Fruit fly (Drosophila melanogaster) whole organism, embryonic: Measurements from ENCODE around the gene CG7646.

Experiments used
- Aef1 ChIP-seq: fragments of 200-800 bp; sonication (Bioruptor generic); IDR thresholded peaks from 3 replicates; pipeline ENCODE4 v1.3.6; 2022; ENCODE audit warnings: missing biosample characterization, missing genetic modification characterization
- Asciz ChIP-seq: fragments of 200-800 bp; sonication (Bioruptor generic); optimal IDR thresholded peaks from 2 replicates; lab custom pipeline; 2017; ENCODE audit warnings: missing biosample characterization, mild to moderate bottlenecking, missing genetic modification characterization, missing genetic modification reagents
- Atf3 ChIP-seq: fragments of 200-800 bp; sonication (Bioruptor generic); optimal IDR thresholded peaks from 3 replicates; lab custom pipeline; 2016; ENCODE audit warnings: missing biosample characterization, missing genetic modification characterization
- CG10209 ChIP-seq: fragments of 200-800 bp; sonication (Bioruptor generic); optimal IDR thresholded peaks from 3 replicates; lab custom pipeline; 2017; ENCODE audit warnings: missing biosample characterization, mild to moderate bottlenecking, missing genetic modification characterization, missing genetic modification reagents
- CG12299 ChIP-seq: fragments of 200-800 bp; sonication (Bioruptor generic); optimal IDR thresholded peaks from 2 replicates; lab custom pipeline; 2018; ENCODE audit warnings: missing biosample characterization, mild to moderate bottlenecking, missing genetic modification characterization
- CG13775 ChIP-seq: fragments of 200-800 bp; sonication (Bioruptor generic); optimal IDR thresholded peaks from 3 replicates; lab custom pipeline; 2017; ENCODE audit warnings: missing biosample characterization, mild to moderate bottlenecking, missing genetic modification characterization
- CG31441 ChIP-seq: fragments of 200-800 bp; sonication (Bioruptor generic); IDR thresholded peaks from 2 replicates; pipeline ENCODE4 v1.3.6; 2022; ENCODE audit warnings: missing biosample characterization, missing genetic modification characterization
- CG32532 ChIP-seq: fragments of 200-800 bp; sonication (Bioruptor generic); IDR thresholded peaks from 2 replicates; pipeline ENCODE4 v1.3.6; 2022; ENCODE audit warnings: missing biosample characterization, missing genetic modification characterization
- CG32767 ChIP-seq: fragments of 200-800 bp; sonication (Bioruptor generic); IDR thresholded peaks from 2 replicates; pipeline ENCODE4 v1.3.6; 2022; ENCODE audit warnings: missing biosample characterization, missing genetic modification characterization
- CG6813 ChIP-seq: fragments of 200-800 bp; sonication (Bioruptor generic); optimal IDR thresholded peaks from 2 replicates; lab custom pipeline; 2017; ENCODE audit warnings: missing biosample characterization, missing genetic modification characterization, mild to moderate bottlenecking, moderate library complexity, missing genetic modification reagents
- CG7271 ChIP-seq: fragments of 200-800 bp; sonication (Bioruptor generic); optimal IDR thresholded peaks from 2 replicates; lab custom pipeline; 2018; ENCODE audit warnings: missing biosample characterization, mild to moderate bottlenecking, missing genetic modification characterization, moderate library complexity
- CG7556 ChIP-seq: fragments of 200-800 bp; sonication (Bioruptor generic); optimal IDR thresholded peaks from 2 replicates; lab custom pipeline; 2017; ENCODE audit warnings: missing biosample characterization, mild to moderate bottlenecking, missing genetic modification characterization
- CG7839 ChIP-seq: fragments of 200-800 bp; sonication (Bioruptor generic); optimal IDR thresholded peaks from 3 replicates; lab custom pipeline; 2018; ENCODE audit warnings: missing biosample characterization, mild to moderate bottlenecking, missing genetic modification characterization, moderate library complexity
- CG8359 ChIP-seq: fragments of 200-800 bp; sonication (Bioruptor generic); optimal IDR thresholded peaks from 2 replicates; lab custom pipeline; 2017; ENCODE audit warnings: missing biosample characterization, mild to moderate bottlenecking, missing genetic modification characterization, borderline replicate concordance
- CG8478 ChIP-seq: fragments of >200 bp; optimal IDR thresholded peaks from 2 replicates; lab custom pipeline; 2018
- CG9215 ChIP-seq: fragments of 200-800 bp; sonication (Bioruptor generic); IDR thresholded peaks from 2 replicates; pipeline ENCODE4 v1.3.6; 2022; ENCODE audit warnings: missing biosample characterization, missing genetic modification characterization
- CG9727 ChIP-seq: fragments of 200-800 bp; sonication (Bioruptor generic); optimal IDR thresholded peaks from 3 replicates; lab custom pipeline; 2017; ENCODE audit warnings: missing biosample characterization, mild to moderate bottlenecking, missing genetic modification characterization
- D ChIP-seq, 2 experiments: fragments of 200-800 bp in 1 of 2; fragments of >200 bp in 1 of 2; sonication (Bioruptor generic) in 1 of 2; optimal IDR thresholded peaks; 2 replicates in 1 of 2; 3 replicates in 1 of 2; lab custom pipeline; 2017; ENCODE audit warnings: mild to moderate bottlenecking in 1 of 2, missing biosample characterization in 1 of 2, missing genetic modification characterization in 1 of 2, missing genetic modification reagents in 1 of 2
- Dfd ChIP-seq, 2 experiments: fragments of >200 bp; optimal IDR thresholded peaks; 2 replicates each; lab custom pipeline; 2017; ENCODE audit warnings: missing biosample characterization in 2 of 2, missing genetic modification characterization in 2 of 2
- HHEX ChIP-seq: fragments of 200-800 bp; sonication (Bioruptor generic); optimal IDR thresholded peaks from 3 replicates; lab custom pipeline; 2017; ENCODE audit warnings: missing biosample characterization, mild to moderate bottlenecking, missing genetic modification characterization, missing genetic modification reagents
- Mad ChIP-seq: fragments of 200-800 bp; sonication (Bioruptor generic); optimal IDR thresholded peaks from 2 replicates; lab custom pipeline; 2016; ENCODE audit warnings: missing biosample characterization, missing genetic modification characterization
- NC2α ChIP-seq: fragments of 200-800 bp; sonication (Bioruptor generic); optimal IDR thresholded peaks from 2 replicates; lab custom pipeline; 2016; ENCODE audit warnings: missing biosample characterization, missing genetic modification characterization
- Opbp ChIP-seq: fragments of 200-800 bp; sonication (Bioruptor generic); IDR thresholded peaks from 3 replicates; pipeline ENCODE4 v1.3.6; 2022; ENCODE audit warnings: missing biosample characterization, missing genetic modification characterization; ENCODE audit not compliant: partially characterized antibody
- Poxn ChIP-seq: fragments of 200-800 bp; sonication (Bioruptor generic); IDR thresholded peaks from 2 replicates; pipeline ENCODE4 v1.3.6; 2022; ENCODE audit warnings: missing biosample characterization, missing genetic modification characterization
- Ravus ChIP-seq: fragments of 200-800 bp; sonication (Bioruptor generic); IDR thresholded peaks from 2 replicates; pipeline ENCODE4 v1.3.6; 2022; ENCODE audit warnings: missing biosample characterization, missing genetic modification characterization
- Sox100B ChIP-seq: fragments of 200-800 bp; sonication (Bioruptor generic); optimal IDR thresholded peaks from 3 replicates; lab custom pipeline; 2018; ENCODE audit warnings: missing biosample characterization, mild to moderate bottlenecking, missing genetic modification characterization
- abd-A ChIP-seq: fragments of 200-800 bp; sonication (Bioruptor generic); optimal IDR thresholded peaks from 3 replicates; lab custom pipeline; 2019; ENCODE audit warnings: missing biosample characterization, mild to moderate bottlenecking, missing genetic modification characterization, moderate library complexity
- ap ChIP-seq: fragments of 200-800 bp; sonication (Bioruptor generic); IDR thresholded peaks from 2 replicates; pipeline ENCODE4 v1.3.6; 2022; ENCODE audit warnings: missing biosample characterization, missing genetic modification characterization
- bowl ChIP-seq: fragments of 200-800 bp; sonication (Bioruptor generic); IDR thresholded peaks from 2 replicates; pipeline ENCODE4 v1.3.6; 2022; ENCODE audit warnings: missing biosample characterization, missing genetic modification characterization
- br ChIP-seq: fragments of >200 bp; optimal IDR thresholded peaks from 2 replicates; lab custom pipeline; 2017
- cwo ChIP-seq: fragments of 200-800 bp; sonication (Bioruptor generic); optimal IDR thresholded peaks from 3 replicates; lab custom pipeline; 2017; ENCODE audit warnings: missing biosample characterization, missing genetic modification characterization, mild to moderate bottlenecking, moderate library complexity, missing genetic modification reagents
- da ChIP-seq: fragments of 200-800 bp; sonication (Bioruptor generic); optimal IDR thresholded peaks from 2 replicates; lab custom pipeline; 2016; ENCODE audit warnings: missing biosample characterization, missing genetic modification characterization
- dan ChIP-seq: fragments of 200-800 bp; sonication (Bioruptor generic); IDR thresholded peaks from 2 replicates; pipeline ENCODE4 v1.3.6; 2022; ENCODE audit warnings: missing biosample characterization, missing genetic modification characterization
- danr ChIP-seq: fragments of 200-800 bp; sonication (Bioruptor generic); IDR thresholded peaks from 2 replicates; pipeline ENCODE4 v1.3.6; 2022; ENCODE audit warnings: missing biosample characterization, missing genetic modification characterization
- ftz-f1 ChIP-seq: fragments of 200-800 bp; sonication (Bioruptor generic); optimal IDR thresholded peaks from 2 replicates; lab custom pipeline; 2016; ENCODE audit warnings: missing biosample characterization, missing genetic modification characterization
- gfzf ChIP-seq: fragments of 200-800 bp; sonication (Bioruptor generic); optimal IDR thresholded peaks from 2 replicates; lab custom pipeline; 2016; ENCODE audit warnings: missing biosample characterization, mild to moderate bottlenecking, missing genetic modification characterization, moderate library complexity
- h ChIP-seq: fragments of >200 bp; optimal IDR thresholded peaks from 2 replicates; lab custom pipeline; 2017
- jigr1 ChIP-seq: fragments of 200-800 bp; sonication (Bioruptor generic); IDR thresholded peaks from 3 replicates; pipeline ENCODE4 v1.3.6; 2022; ENCODE audit warnings: missing biosample characterization, missing genetic modification characterization
- jing ChIP-seq: fragments of 200-800 bp; sonication (Bioruptor generic); optimal IDR thresholded peaks from 2 replicates; lab custom pipeline; 2018; ENCODE audit warnings: missing biosample characterization, mild to moderate bottlenecking, missing genetic modification characterization
- nom ChIP-seq: fragments of 200-800 bp; sonication (Bioruptor generic); optimal IDR thresholded peaks from 2 replicates; lab custom pipeline; 2017; ENCODE audit warnings: missing biosample characterization, missing genetic modification characterization, mild to moderate bottlenecking, moderate library complexity, missing genetic modification reagents
- pzg ChIP-seq: fragments of 200-800 bp; sonication (Bioruptor generic); optimal IDR thresholded peaks from 3 replicates; lab custom pipeline; 2018; ENCODE audit warnings: missing biosample characterization, mild to moderate bottlenecking, missing genetic modification characterization, moderate library complexity
- slbo ChIP-seq: fragments of 200-800 bp; sonication (Bioruptor generic); IDR thresholded peaks from 2 replicates; pipeline ENCODE4 v1.3.6; 2022; ENCODE audit warnings: missing biosample characterization, missing genetic modification characterization
- slou ChIP-seq: fragments of 200-800 bp; sonication (Bioruptor generic); optimal IDR thresholded peaks from 3 replicates; lab custom pipeline; 2016; ENCODE audit warnings: missing biosample characterization, missing genetic modification characterization
- sug ChIP-seq: fragments of 200-800 bp; optimal IDR thresholded peaks from 2 replicates; lab custom pipeline; 2019; ENCODE audit warnings: missing biosample characterization, mild to moderate bottlenecking, missing genetic modification characterization, moderate library complexity
- tll ChIP-seq, 2 experiments: fragments of 200-800 bp in 1 of 2; fragments of >200 bp in 1 of 2; sonication (Bioruptor generic) in 1 of 2; optimal IDR thresholded peaks; 2 replicates each; lab custom pipeline; 2017 to 2019; ENCODE audit warnings: missing biosample characterization in 2 of 2, missing genetic modification characterization in 2 of 2, mild to moderate bottlenecking in 1 of 2, moderate library complexity in 1 of 2
- trem ChIP-seq: fragments of 200-800 bp; optimal IDR thresholded peaks from 3 replicates; lab custom pipeline; 2019; ENCODE audit warnings: missing biosample characterization, mild to moderate bottlenecking, missing genetic modification characterization, moderate library complexity
- usp ChIP-seq: fragments of >200 bp; optimal IDR thresholded peaks from 2 replicates; lab custom pipeline; 2017; ENCODE audit warnings: missing biosample characterization, missing genetic modification characterization
- zen2 ChIP-seq: fragments of 200-800 bp; sonication (Bioruptor generic); IDR thresholded peaks from 3 replicates; pipeline ENCODE4 v1.3.6; 2022; ENCODE audit warnings: missing biosample characterization, missing genetic modification characterization; ENCODE audit not compliant: partially characterized antibody

CG7646 gene

dm6 chr3L:20006269-20007265, 14.9 kb downstream of the CG7646 start (continued):
- TF ChIP-seq da (GFP tag; lab: Kevin White, UChicago) (no peak), CG12299 (tag; lab: Kevin White, UChicago) (no peak), gfzf (GFP tag; lab: Kevin White, UChicago) (peak; percentile 17), Mad (GFP tag; lab: Kevin White, UChicago) (no peak), sug (tag; lab: Kevin White, UChicago) (no peak), CG9215 (GFP tag; lab: Robert Waterston, UW) (no peak), slbo (GFP tag; lab: Robert Waterston, UW) (no peak), usp (GFP tag; lab: Kevin White, UChicago) (no peak), CG13775 (GFP tag; lab: Kevin White, UChicago) (no peak), Aef1 (GFP tag; lab: Robert Waterston, UW) (no peak), cwo (GFP tag; lab: Kevin White, UChicago) (no peak), Sox100B (GFP tag; lab: Kevin White, UChicago) (peak; percentile 52), CG10209 (GFP tag; lab: Kevin White, UChicago) (no peak), jigr1 (no peak), CG8478 (lab: Kevin White, UChicago) (no peak), Atf3 (GFP tag; lab: Kevin White, UChicago) (no peak), Dfd (GFP tag; optimal IDR thresholded peaks at IDR 0.05; lab: Kevin White, UChicago) (no peak), danr (GFP tag; lab: Robert Waterston, UW) (no peak), Ravus (no peak), HHEX (GFP tag; lab: Kevin White, UChicago) (no peak), abd-A (tag; lab: Kevin White, UChicago) (no peak), slou (GFP tag; lab: Kevin White, UChicago) (no peak), Opbp (peak; percentile 98; the same call in 2 of the 3 replicates), CG32767 (GFP tag; lab: Robert Waterston, UW) (peak; percentile 63; the same call in 1 of the 2 replicates), pzg (peak; percentile 66), ap (GFP tag; lab: Robert Waterston, UW) (no peak), NC2α (GFP tag; lab: Kevin White, UChicago) (no peak), Poxn (no peak), CG7271 (peak; percentile 20), zen2 (GFP tag; lab: Robert Waterston, UW) (peak; percentile 97), jing (GFP tag; lab: Kevin White, UChicago) (no peak), CG32532 (GFP tag; lab: Robert Waterston, UW) (no peak), CG7556 (GFP tag; lab: Kevin White, UChicago) (no peak), br (lab: Kevin White, UChicago) (no peak), CG31441 (no peak), trem (tag; lab: Kevin White, UChicago) (peak; percentile 59), Asciz (GFP tag; lab: Kevin White, UChicago) (peak; percentile 36), CG6813 (peak; percentile 42), dan (GFP tag; lab: Robert Waterston, UW) (no peak), ftz-f1 (GFP tag; lab: Kevin White, UChicago) (no peak), CG8359 (no peak), tll (GFP tag; optimal IDR thresholded peaks at IDR 0.05; lab: Kevin White, UChicago) (peak in 1 of 2 experiments; percentile 72), CG7839 (tag; lab: Kevin White, UChicago) (no peak), CG9727 (GFP tag; lab: Kevin White, UChicago) (no peak), h (no peak), bowl (GFP tag; lab: Robert Waterston, UW) (no peak), D (optimal IDR thresholded peaks at IDR 0.05; lab: Kevin White, UChicago) (peak; percentile 55), D (GFP tag; optimal IDR thresholded peaks at IDR 0.05; lab: Kevin White, UChicago) (no peak), nom (no peak)
